Worm (Caenorhabditis elegans): ENCODE data around the gene M03A8.3.

M03A8.3 gene

ce11 chrX:6848596-6848995 lies 48.7 kb downstream of the M03A8.3 start:
- TF ChIP-seq Y116A8C.19 (tag; optimal IDR thresholded peaks at IDR 0.05; ENCODE audit: borderline replicate concordance), result no peak
- no peak for TF ChIP-seq swsn-7 (tag; optimal IDR thresholded peaks at IDR 0.05)
- TF ChIP-seq lin-14 (GFP tag; optimal IDR thresholded peaks at IDR 0.05), result no peak
- TF ChIP-seq lsy-2 (tag; optimal IDR thresholded peaks at IDR 0.05), result no peak

- TF ChIP-seq nhr-85 (tag) (peak; percentile 17), hpl-2 (GFP tag; optimal IDR thresholded peaks at IDR 0.05) (no peak), C04F5.9 (tag; optimal IDR thresholded peaks at IDR 0.05) (no peak), mdl-1 (tag; optimal IDR thresholded peaks at IDR 0.05) (no peak)
These were observed 50.6 kb downstream of the M03A8.3 start for ce11 chrX:6850412-6850811.
